Fruit fly (Drosophila melanogaster) whole organism, pupa: Measurements from ENCODE around the gene SK.

Source experiments
- CG10348 ChIP-seq: fragments of 200-800 bp; sonication (Bioruptor generic); IDR thresholded peaks from 2 replicates; pipeline ENCODE4 v1.3.6; 2022; ENCODE audit warnings: missing biosample characterization, missing genetic modification characterization
- CG12605 ChIP-seq: fragments of 200-800 bp; sonication (Bioruptor generic); IDR thresholded peaks from 2 replicates; pipeline ENCODE4 v1.3.6; 2022; ENCODE audit warnings: missing biosample characterization, missing genetic modification characterization
- CG13204 ChIP-seq: fragments of 200-800 bp; sonication (Bioruptor generic); optimal IDR thresholded peaks from 2 replicates; lab custom pipeline; 2018; ENCODE audit warnings: missing biosample characterization, mild to moderate bottlenecking, missing genetic modification characterization, moderate library complexity
- CG14655 ChIP-seq: fragments of 200-800 bp; sonication (Bioruptor generic); optimal IDR thresholded peaks from 3 replicates; lab custom pipeline; 2017; ENCODE audit warnings: mild to moderate bottlenecking, missing biosample characterization, missing genetic modification reagents, missing genetic modification characterization
- CG15710 ChIP-seq: fragments of 200-800 bp; sonication (Bioruptor generic); optimal IDR thresholded peaks from 2 replicates; lab custom pipeline; 2018; ENCODE audit warnings: missing biosample characterization, mild to moderate bottlenecking, missing genetic modification characterization, moderate library complexity
- CG17806 ChIP-seq: fragments of 200-800 bp; sonication (Bioruptor generic); optimal IDR thresholded peaks from 2 replicates; lab custom pipeline; 2018; ENCODE audit warnings: missing biosample characterization, mild to moderate bottlenecking, missing genetic modification characterization, moderate library complexity
- CG32121 ChIP-seq: fragments of 200-800 bp; sonication (Bioruptor generic); IDR thresholded peaks from 2 replicates; pipeline ENCODE4 v1.3.6; 2022; ENCODE audit warnings: missing biosample characterization, missing genetic modification characterization
- CG34367 ChIP-seq: fragments of 200-800 bp; sonication (Bioruptor generic); optimal IDR thresholded peaks from 2 replicates; lab custom pipeline; 2018; ENCODE audit warnings: missing biosample characterization, mild to moderate bottlenecking, missing genetic modification characterization
- CG4496 ChIP-seq: fragments of 200-800 bp; sonication (Bioruptor generic); IDR thresholded peaks from 3 replicates; pipeline ENCODE4 v1.3.6; 2022; ENCODE audit warnings: missing biosample characterization, missing genetic modification characterization
- CG8159 ChIP-seq: fragments of 200-800 bp; sonication (Bioruptor generic); optimal IDR thresholded peaks from 3 replicates; lab custom pipeline; 2018; ENCODE audit warnings: missing biosample characterization, mild to moderate bottlenecking, missing genetic modification characterization, moderate library complexity
- CG8301 ChIP-seq: fragments of 200-800 bp; sonication (Bioruptor generic); optimal IDR thresholded peaks from 2 replicates; lab custom pipeline; 2018; ENCODE audit warnings: missing biosample characterization, mild to moderate bottlenecking, missing genetic modification characterization
- CG9948 ChIP-seq: fragments of 200-800 bp; sonication (Bioruptor generic); optimal IDR thresholded peaks from 2 replicates; lab custom pipeline; 2018; ENCODE audit warnings: missing biosample characterization, mild to moderate bottlenecking, missing genetic modification characterization, moderate library complexity
- D1 ChIP-seq: fragments of 200-800 bp; sonication (Bioruptor generic); optimal IDR thresholded peaks from 2 replicates; lab custom pipeline; 2018; ENCODE audit warnings: missing biosample characterization, mild to moderate bottlenecking, missing genetic modification characterization, moderate library complexity
- EcR ChIP-seq: fragments of 200-800 bp; sonication (Bioruptor generic); optimal IDR thresholded peaks from 3 replicates; lab custom pipeline; 2019; ENCODE audit warnings: missing biosample characterization, missing genetic modification characterization, mild to moderate bottlenecking, moderate library complexity, missing genetic modification reagents
- Ets98B ChIP-seq: fragments of 200-800 bp; sonication (Bioruptor generic); IDR thresholded peaks from 2 replicates; pipeline ENCODE4 v1.3.6; 2022; ENCODE audit warnings: missing biosample characterization, missing genetic modification characterization
- Pif1A ChIP-seq: fragments of 200-800 bp; sonication (Bioruptor generic); optimal IDR thresholded peaks from 3 replicates; lab custom pipeline; 2016; ENCODE audit warnings: missing biosample characterization, missing genetic modification characterization
- Pif1B ChIP-seq: fragments of 200-800 bp; sonication (Bioruptor generic); optimal IDR thresholded peaks from 3 replicates; lab custom pipeline; 2016; ENCODE audit warnings: missing biosample characterization, missing genetic modification characterization
- Snoo ChIP-seq: fragments of 200-800 bp; sonication (Bioruptor generic); optimal IDR thresholded peaks from 3 replicates; lab custom pipeline; 2017; ENCODE audit warnings: missing biosample characterization, mild to moderate bottlenecking, missing genetic modification characterization, inconsistent platforms
- fd96Ca ChIP-seq: fragments of 200-800 bp; sonication (Bioruptor generic); IDR thresholded peaks from 3 replicates; pipeline ENCODE4 v1.3.6; 2022; ENCODE audit warnings: missing biosample characterization, missing genetic modification characterization
- gl ChIP-seq: fragments of 200-800 bp; sonication (Bioruptor generic); optimal IDR thresholded peaks from 2 replicates; lab custom pipeline; 2018; ENCODE audit warnings: missing biosample characterization, mild to moderate bottlenecking, missing genetic modification characterization
- rn ChIP-seq: fragments of 200-800 bp; sonication (Bioruptor generic); IDR thresholded peaks from 2 replicates; pipeline ENCODE4 v1.3.6; 2022; ENCODE audit warnings: missing biosample characterization, missing genetic modification characterization

Gene SK

dm6 chrX:5339970-5340369 lies at the start of gene SK:
TSS of gene SK (plus strand) at chrX:5340236.
- peak; percentile 63; the same call in 1 of the 2 replicates for TF ChIP-seq CG32121 (GFP tag; lab: Robert Waterston, UW)
- TF ChIP-seq Ets98B (GFP tag; lab: Robert Waterston, UW): peak; percentile 65; the same call in 1 of the 2 replicates
- TF ChIP-seq fd96Ca (GFP tag; lab: Robert Waterston, UW): peak; percentile 52; the same call in 1 of the 3 replicates
- TF ChIP-seq D1 (tag; lab: Kevin White, UChicago): no peak

dm6 chrX:5293141-5293540 lies 46.9 kb upstream of the SK start:
- TF ChIP-seq CG10348 (GFP tag; lab: Robert Waterston, UW) (no peak), CG12605 (no peak), CG9948 (no peak), rn (no peak), CG13204 (GFP tag; lab: Kevin White, UChicago) (no peak), CG15710 (no peak), Snoo (tag; lab: Kevin White, UChicago) (no peak), CG32121 (GFP tag; lab: Robert Waterston, UW) (no peak), CG14655 (GFP tag; lab: Kevin White, UChicago) (no peak), CG4496 (GFP tag; lab: Robert Waterston, UW) (no peak), D1 (tag; lab: Kevin White, UChicago) (no peak), gl (tag; lab: Kevin White, UChicago) (no peak), EcR (GFP tag; lab: Kevin White, UChicago) (no peak)

DNA sequence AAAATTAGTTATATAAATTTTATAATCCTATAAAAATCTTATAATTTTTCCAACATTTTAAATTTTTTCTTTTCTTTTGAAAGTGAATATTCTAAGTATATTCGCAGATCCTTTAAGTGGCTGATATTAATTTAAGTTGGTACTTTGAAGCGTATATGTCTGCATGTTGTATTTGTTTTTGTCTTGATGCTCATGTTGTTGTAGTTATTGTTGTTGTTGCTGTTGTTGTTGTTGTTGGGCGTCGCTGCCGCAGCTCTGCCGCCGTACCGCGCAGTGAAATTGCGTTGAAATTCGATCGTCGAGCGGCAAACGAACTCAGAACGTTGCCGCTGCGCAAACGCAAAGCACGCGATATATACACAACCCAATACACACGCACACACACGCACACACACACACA lies 44.3 kb upstream of the SK start, which contains the start of gene CG42749:
TSS of gene CG42749 (plus strand) at position 301 of the 400 bp plus-strand sequence.
- no peak for TF ChIP-seq CG34367 (tag; lab: Kevin White, UChicago)
- TF ChIP-seq rn: no peak
- TF ChIP-seq CG9948: no peak
- no peak for TF ChIP-seq Pif1A
- no peak for TF ChIP-seq Pif1B
- TF ChIP-seq CG8301: no peak
- TF ChIP-seq CG14655 (GFP tag; lab: Kevin White, UChicago): no peak
- no peak for TF ChIP-seq Ets98B (GFP tag; lab: Robert Waterston, UW)
- no peak for TF ChIP-seq CG4496 (GFP tag; lab: Robert Waterston, UW)
- no peak for TF ChIP-seq EcR (GFP tag; lab: Kevin White, UChicago)
- TF ChIP-seq CG17806 (tag; lab: Kevin White, UChicago): no peak
- TF ChIP-seq CG13204 (GFP tag; lab: Kevin White, UChicago): no peak
- no peak for TF ChIP-seq gl (tag; lab: Kevin White, UChicago)
- TF ChIP-seq CG12605: no peak
- no peak for TF ChIP-seq fd96Ca (GFP tag; lab: Robert Waterston, UW)
- no peak for TF ChIP-seq CG8159
- no peak for TF ChIP-seq CG15710

- peak; percentile 36 for TF ChIP-seq CG8159
- no peak for TF ChIP-seq CG34367 (tag; lab: Kevin White, UChicago)
- TF ChIP-seq CG10348 (GFP tag; lab: Robert Waterston, UW): no peak
- TF ChIP-seq Snoo (tag; lab: Kevin White, UChicago): no peak
- TF ChIP-seq, all 21 proteins: peak for 1
These were observed 40.1 kb upstream of the SK start for dm6 chrX:5299957-5300356.

DNA sequence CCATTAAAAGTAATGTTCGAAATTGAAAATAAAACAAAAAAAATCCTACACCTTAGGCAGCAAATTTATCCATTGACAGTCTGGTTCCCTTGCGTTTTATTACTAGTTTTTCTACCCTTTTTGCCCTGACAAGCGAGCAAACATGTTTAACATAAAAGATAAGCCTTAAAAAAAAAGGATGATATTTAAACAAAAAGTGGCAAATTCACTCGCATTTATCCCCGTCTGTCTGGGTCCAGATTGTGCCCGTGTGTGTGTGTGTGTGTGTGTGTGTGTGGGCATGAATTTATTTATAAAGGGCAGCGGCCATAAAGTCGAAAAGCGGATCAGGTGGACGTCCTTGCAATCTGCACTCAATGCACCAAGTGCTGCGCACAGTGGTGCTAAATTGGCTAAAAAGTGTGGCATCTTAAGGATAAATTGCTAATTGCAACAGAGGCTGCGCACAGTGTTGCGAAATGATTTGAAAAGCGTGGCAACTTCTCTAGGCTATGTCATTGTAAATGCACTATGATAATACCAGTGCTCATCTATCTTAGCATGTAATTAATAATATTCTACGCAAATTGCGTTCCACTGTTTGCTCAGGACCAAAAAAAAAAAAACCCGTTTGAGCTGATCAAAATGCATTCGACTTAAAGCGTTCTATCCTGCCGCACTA lies 39.3 kb upstream of the SK start:
- peak; percentile 74 for TF ChIP-seq CG15710
- peak; percentile 67 for TF ChIP-seq CG34367 (tag; lab: Kevin White, UChicago)
- peak; percentile 80 for TF ChIP-seq EcR (GFP tag; lab: Kevin White, UChicago)
- TF ChIP-seq CG13204 (GFP tag; lab: Kevin White, UChicago): peak; percentile 18
- TF ChIP-seq D1 (tag; lab: Kevin White, UChicago): no peak
- peak; percentile 76 for TF ChIP-seq CG8159
- peak; percentile 65 for TF ChIP-seq CG9948
- TF ChIP-seq rn: no peak
- no peak for TF ChIP-seq Snoo (tag; lab: Kevin White, UChicago)
- peak; percentile 29; the same call in 1 of the 3 replicates for TF ChIP-seq CG4496 (GFP tag; lab: Robert Waterston, UW)
- TF ChIP-seq gl (tag; lab: Kevin White, UChicago): peak; percentile 56
- TF ChIP-seq CG10348 (GFP tag; lab: Robert Waterston, UW): no peak
- no peak for TF ChIP-seq Ets98B (GFP tag; lab: Robert Waterston, UW)
- TF ChIP-seq CG17806 (tag; lab: Kevin White, UChicago): peak; percentile 57
- peak; percentile 16 for TF ChIP-seq CG8301
- no peak for TF ChIP-seq CG12605

DNA sequence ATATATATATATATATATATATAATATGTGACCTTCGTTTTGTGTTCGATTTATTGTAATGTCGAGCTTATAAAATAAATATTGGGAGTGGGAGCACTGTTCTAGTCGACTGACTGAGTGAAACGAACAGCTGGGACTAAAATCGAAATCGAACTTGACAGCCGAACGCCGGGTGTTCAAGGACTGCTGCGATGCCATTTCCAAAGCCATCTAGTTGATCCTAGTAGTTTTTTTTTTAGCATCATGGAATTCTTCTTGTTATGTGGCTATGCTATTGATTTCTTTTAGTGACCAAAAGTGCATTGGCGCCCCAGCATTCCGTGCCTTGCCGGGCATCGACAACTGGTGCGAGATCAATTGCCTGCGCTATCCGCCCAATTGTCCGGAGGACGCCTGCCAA lies 34.4 kb upstream of the SK start, which contains the start of gene CG3323:
TSS of gene CG3323 (minus strand) at position 101 of the 400 bp plus-strand sequence.
- TF ChIP-seq Snoo (tag; lab: Kevin White, UChicago): no peak
- TF ChIP-seq EcR (GFP tag; lab: Kevin White, UChicago): no peak
- no peak for TF ChIP-seq CG34367 (tag; lab: Kevin White, UChicago)
- no peak for TF ChIP-seq CG4496 (GFP tag; lab: Robert Waterston, UW)
- no peak for TF ChIP-seq CG32121 (GFP tag; lab: Robert Waterston, UW)
- no peak for TF ChIP-seq CG8159
- TF ChIP-seq CG10348 (GFP tag; lab: Robert Waterston, UW): no peak
- TF ChIP-seq CG9948: no peak
- TF ChIP-seq CG13204 (GFP tag; lab: Kevin White, UChicago): no peak
- no peak for TF ChIP-seq CG17806 (tag; lab: Kevin White, UChicago)
- no peak for TF ChIP-seq Pif1B
- no peak for TF ChIP-seq gl (tag; lab: Kevin White, UChicago)
- no peak for TF ChIP-seq D1 (tag; lab: Kevin White, UChicago)
- TF ChIP-seq CG8301: no peak
- TF ChIP-seq CG12605: no peak
- TF ChIP-seq Pif1A: no peak
